Worm (Caenorhabditis elegans): ENCODE results near the gene trxr-1.

trxr-1 gene

ce11 chrIV:7023004-7023403 lies 11.2 kb downstream of the trxr-1 start:
- TF ChIP-seq F44E2.7 (GFP tag; IDR thresholded peaks at IDR 0.05) (no peak), Y5F2A.4 (GFP tag; optimal IDR thresholded peaks at IDR 0.05) (no peak), lin-15B (tag; optimal IDR thresholded peaks at IDR 0.05) (no peak), spr-1 (tag; optimal IDR thresholded peaks at IDR 0.05) (no peak), pha-4 (GFP tag; IDR thresholded peaks at IDR 0.05) (no peak), pha-4 (tag; optimal IDR thresholded peaks at IDR 0.05) (peak; percentile 8), nhr-42 (GFP tag; IDR thresholded peaks at IDR 0.05) (no peak), zip-2 (tag; optimal IDR thresholded peaks at IDR 0.05) (no peak), hlh-30 (tag; optimal IDR thresholded peaks at IDR 0.05; ENCODE audit: insufficient read depth) (peak; percentile 98), fos-1 (tag; optimal IDR thresholded peaks at IDR 0.05) (no peak), dpl-1 (GFP tag; optimal IDR thresholded peaks at IDR 0.05) (peak; percentile 28), ZK337.2 (GFP tag; IDR thresholded peaks at IDR 0.05) (no peak), F26F4.8 (GFP tag; conservative IDR thresholded peaks at IDR 0.05) (no peak), egl-43 (GFP tag; IDR thresholded peaks at IDR 0.05) (no peak), daf-16 (GFP tag; optimal IDR thresholded peaks at IDR 0.05) (no peak), daf-16 (tag; optimal IDR thresholded peaks at IDR 0.05) (peak; percentile 10), unc-62 (GFP tag; optimal IDR thresholded peaks at IDR 0.05 in 1 of 2) (no peak), unc-62 (tag; optimal IDR thresholded peaks at IDR 0.05) (no peak), lin-1 (GFP tag; IDR thresholded peaks at IDR 0.05) (no peak), nhr-6 (tag; optimal IDR thresholded peaks at IDR 0.05) (peak; percentile 76), dve-1 (tag; optimal IDR thresholded peaks at IDR 0.05; ENCODE audit: insufficient read depth) (peak; percentile 50), daf-12 (tag; optimal IDR thresholded peaks at IDR 0.05) (no peak), ceh-44 (GFP tag; IDR thresholded peaks at IDR 0.05) (no peak), ceh-20 (GFP tag; IDR thresholded peaks at IDR 0.05) (no peak), ama-1 (optimal IDR thresholded peaks at IDR 0.05) (no peak), daf-8 (GFP tag; IDR thresholded peaks at IDR 0.05) (no peak), aly-2 (tag; optimal IDR thresholded peaks at IDR 0.05) (no peak), spr-3 (GFP tag; optimal IDR thresholded peaks at IDR 0.05) (no peak), nhr-76 (tag; optimal IDR thresholded peaks at IDR 0.05) (no peak), snpc-1.2 (GFP tag; IDR thresholded peaks at IDR 0.05) (no peak), egl-27 (tag; optimal IDR thresholded peaks at IDR 0.05) (no peak), mdl-1 (tag; optimal IDR thresholded peaks at IDR 0.05) (peak; percentile 13 to 74), F37D6.2 (tag; optimal IDR thresholded peaks at IDR 0.05) (no peak), aha-1 (tag) (no peak), zag-1 (tag; optimal IDR thresholded peaks at IDR 0.05) (no peak), hif-1 (tag; optimal IDR thresholded peaks at IDR 0.05) (no peak), dmd-9 (GFP tag; IDR thresholded peaks at IDR 0.05) (no peak), mes-2 (tag; optimal IDR thresholded peaks at IDR 0.05; ENCODE audit: poor library complexity, severe bottlenecking) (peak; percentile 60), ztf-7 (tag; optimal IDR thresholded peaks at IDR 0.05) (peak; percentile 17), mxl-2 (GFP tag; conservative IDR thresholded peaks at IDR 0.05) (no peak), lir-3 (tag; optimal IDR thresholded peaks at IDR 0.05) (no peak), F49E8.2 (tag; optimal IDR thresholded peaks at IDR 0.05; ENCODE audit: borderline replicate concordance) (no peak), cey-2 (tag; optimal IDR thresholded peaks at IDR 0.05; ENCODE audit: borderline replicate concordance, insufficient read depth) (no peak), zip-11 (GFP tag; IDR thresholded peaks at IDR 0.05) (no peak), fkh-10 (GFP tag; optimal IDR thresholded peaks at IDR 0.05) (no peak), ces-1 (GFP tag; optimal IDR thresholded peaks at IDR 0.05) (no peak), Y48G9A.11 (GFP tag; IDR thresholded peaks at IDR 0.05) (no peak), duxl-1 (tag; optimal IDR thresholded peaks at IDR 0.05; ENCODE audit: poor library complexity) (peak; percentile 44), nhr-41 (GFP tag; IDR thresholded peaks at IDR 0.05) (no peak), sdz-12 (GFP tag; optimal IDR thresholded peaks at IDR 0.05) (no peak), nhr-102 (tag; optimal IDR thresholded peaks at IDR 0.05) (no peak), gei-8 (GFP tag; optimal IDR thresholded peaks at IDR 0.05) (no peak), jun-1 (tag; optimal IDR thresholded peaks at IDR 0.05) (no peak)
